Worm (Caenorhabditis elegans) whole organism, early embryonic: ENCODE measurements around the gene T21E8.4.

Source experiments
- F13C5.2 ChIP-seq: sonication (generic microtip); optimal IDR thresholded peaks from 2 replicates; lab custom pipeline; 2017; ENCODE audit warnings: mild to moderate bottlenecking, missing genetic modification characterization, inconsistent platforms, missing compliant biosample characterization
- ama-1 ChIP-seq: fragments of 150-350 bp; optimal IDR thresholded peaks from 2 replicates; lab custom pipeline; 2014
- ceh-13 ChIP-seq: fragments of 200-800 bp; sonication (Bioruptor generic); optimal IDR thresholded peaks from 2 replicates; lab custom pipeline; 2018; ENCODE audit warnings: mild to moderate bottlenecking, missing genetic modification characterization, missing compliant biosample characterization
- ceh-36 ChIP-seq: sonication (generic microtip); optimal IDR thresholded peaks from 2 replicates; lab custom pipeline; 2016; ENCODE audit warnings: missing genetic modification characterization, inconsistent platforms, missing compliant biosample characterization
- ets-7 ChIP-seq: sonication (generic microtip); optimal IDR thresholded peaks from 2 replicates; lab custom pipeline; 2016; ENCODE audit warnings: missing genotype, missing genetic modification characterization, missing compliant biosample characterization
- flt-1 ChIP-seq: fragments of 200-800 bp; sonication (Bioruptor generic); IDR thresholded peaks from 2 replicates; pipeline ENCODE4 v1.3.6; 2022; ENCODE audit warnings: missing genetic modification characterization, missing compliant biosample characterization
- hmg-4 ChIP-seq: fragments of 200-800 bp; sonication (Bioruptor generic); optimal IDR thresholded peaks from 2 replicates; lab custom pipeline; 2018; ENCODE audit warnings: mild to moderate bottlenecking, missing genetic modification characterization, missing compliant biosample characterization
- hnd-1 ChIP-seq: sonication (generic microtip); optimal IDR thresholded peaks from 2 replicates; lab custom pipeline; 2016; ENCODE audit warnings: missing genetic modification characterization, missing compliant biosample characterization

ce11 chrX:10909661-10910060 lies 29.1 kb downstream of the T21E8.4 start:
- TF ChIP-seq ama-1 (no peak), hnd-1 (tag; lab: Kevin White, UChicago) (no peak), flt-1 (GFP tag; lab: Robert Waterston, UW) (no peak), F13C5.2 (no peak), ceh-36 (tag; lab: Kevin White, UChicago) (no peak), ceh-13 (no peak), ets-7 (tag; lab: Kevin White, UChicago) (no peak), hmg-4 (no peak)
